Worm (Caenorhabditis elegans) whole organism, L2 larva: Measurements from ENCODE around the gene spp-26.
"Not testable (repeated sequence)": the region's sequence is repeated elsewhere in the genome, so short reads cannot be mapped to it uniquely, and the experiment has no call there.

Experiments
- C34F6.9 ChIP-seq: fragments of 150-350 bp; optimal IDR thresholded peaks from 2 replicates; lab custom pipeline; 2014; ENCODE audit warnings: missing biosample characterization, missing genetic modification characterization
- Y55F3AM.14 ChIP-seq: fragments of 200-800 bp; sonication (Bioruptor generic); optimal IDR thresholded peaks from 2 replicates; lab custom pipeline; 2018; ENCODE audit warnings: mild to moderate bottlenecking, missing genetic modification characterization, missing compliant biosample characterization
- ZK546.5 ChIP-seq: sonication (generic microtip); optimal IDR thresholded peaks from 2 replicates; lab custom pipeline; 2017; ENCODE audit warnings: missing biosample characterization, missing genetic modification characterization
- alr-1 ChIP-seq: fragments of 150-350 bp; optimal IDR thresholded peaks from 2 replicates; lab custom pipeline; 2014; ENCODE audit warnings: missing biosample characterization, missing genetic modification characterization
- aly-2 ChIP-seq: fragments of 150-350 bp; optimal IDR thresholded peaks from 2 replicates; lab custom pipeline; 2014; ENCODE audit warnings: missing biosample characterization, missing genetic modification characterization
- ama-1 ChIP-seq: fragments of 150-350 bp; optimal IDR thresholded peaks from 2 replicates; lab custom pipeline; 2018; ENCODE audit warnings: inconsistent platforms
- ceh-82 ChIP-seq: fragments of 150-350 bp; optimal IDR thresholded peaks from 2 replicates; lab custom pipeline; 2014; ENCODE audit warnings: missing biosample characterization, missing genetic modification characterization
- crh-2 ChIP-seq: sonication (generic microtip); optimal IDR thresholded peaks from 2 replicates; lab custom pipeline; 2017; ENCODE audit warnings: missing biosample characterization, missing genetic modification characterization
- dmd-4 ChIP-seq: sonication (generic microtip); optimal IDR thresholded peaks from 2 replicates; lab custom pipeline; 2017; ENCODE audit warnings: missing biosample characterization, missing genetic modification characterization
- elt-1 ChIP-seq: fragments of 150-350 bp; optimal IDR thresholded peaks from 2 replicates; lab custom pipeline; 2014; ENCODE audit warnings: missing biosample characterization, missing genetic modification characterization
- fos-1 ChIP-seq: fragments of 150-350 bp; optimal IDR thresholded peaks from 2 replicates; lab custom pipeline; 2014; ENCODE audit warnings: missing biosample characterization, missing genetic modification characterization
- gmeb-1 ChIP-seq: fragments of 150-350 bp; optimal IDR thresholded peaks from 2 replicates; lab custom pipeline; 2014; ENCODE audit warnings: missing biosample characterization, missing genetic modification characterization
- lin-11 ChIP-seq: fragments of 150-350 bp; sonication (generic microtip); optimal IDR thresholded peaks from 2 replicates; lab custom pipeline; 2014; ENCODE audit warnings: missing biosample characterization, missing genetic modification characterization, inconsistent platforms, mixed read lengths
- lin-13 ChIP-seq: fragments of 150-350 bp; optimal IDR thresholded peaks from 2 replicates; lab custom pipeline; 2014; ENCODE audit warnings: missing biosample characterization, missing genetic modification reagents, missing genetic modification characterization
- mab-5 ChIP-seq: fragments of 150-350 bp; optimal IDR thresholded peaks from 2 replicates; lab custom pipeline; 2014; ENCODE audit warnings: missing biosample characterization, missing genetic modification characterization
- mbf-1 ChIP-seq: sonication (generic microtip); optimal IDR thresholded peaks from 2 replicates; lab custom pipeline; 2017; ENCODE audit warnings: missing biosample characterization, missing genetic modification characterization
- mdl-1 ChIP-seq, 2 experiments: fragments of 150-350 bp in 1 of 2; sonication (generic microtip) in 1 of 2; optimal IDR thresholded peaks; 2 replicates each; lab custom pipeline; 2017; ENCODE audit warnings: missing biosample characterization in 2 of 2, missing genetic modification characterization in 2 of 2
- nhr-10 ChIP-seq: sonication (generic microtip); optimal IDR thresholded peaks from 2 replicates; lab custom pipeline; 2017; ENCODE audit warnings: missing biosample characterization, missing genetic modification characterization
- nhr-11 ChIP-seq: fragments of 150-350 bp; optimal IDR thresholded peaks from 2 replicates; lab custom pipeline; 2014; ENCODE audit warnings: missing biosample characterization, missing genetic modification characterization
- nhr-12 ChIP-seq: fragments of 150-350 bp; optimal IDR thresholded peaks from 2 replicates; lab custom pipeline; 2014; ENCODE audit warnings: missing biosample characterization, missing genetic modification characterization
- nhr-129 ChIP-seq: fragments of 150-350 bp; optimal IDR thresholded peaks from 2 replicates; lab custom pipeline; 2014; ENCODE audit warnings: missing biosample characterization, missing genetic modification characterization
- nhr-23 ChIP-seq: fragments of 150-350 bp; optimal IDR thresholded peaks from 2 replicates; lab custom pipeline; 2014; ENCODE audit warnings: missing biosample characterization, missing genetic modification reagents, missing genetic modification characterization
- nhr-237 ChIP-seq: fragments of 150-350 bp; optimal IDR thresholded peaks from 2 replicates; lab custom pipeline; 2014; ENCODE audit warnings: missing biosample characterization, missing genetic modification characterization
- nhr-25 ChIP-seq: fragments of 150-350 bp; sonication (generic microtip); optimal IDR thresholded peaks from 3 replicates; lab custom pipeline; 2014; ENCODE audit warnings: missing biosample characterization, missing genetic modification characterization
- nhr-6 ChIP-seq: fragments of 150-350 bp; optimal IDR thresholded peaks from 2 replicates; lab custom pipeline; 2014; ENCODE audit warnings: missing biosample characterization, missing genetic modification characterization
- peb-1 ChIP-seq: fragments of 150-350 bp; optimal IDR thresholded peaks from 2 replicates; lab custom pipeline; 2014; ENCODE audit warnings: missing biosample characterization, missing genetic modification characterization
- skn-1 ChIP-seq: sonication (generic microtip); optimal IDR thresholded peaks from 2 replicates; lab custom pipeline; 2017; ENCODE audit warnings: missing biosample characterization, missing genetic modification characterization
- sma-9 ChIP-seq, 2 experiments: fragments of 150-350 bp in 1 of 2; sonication (generic microtip) in 1 of 2; optimal IDR thresholded peaks; 2 replicates each; lab custom pipeline; 2014 to 2016; ENCODE audit warnings: missing genetic modification characterization in 2 of 2, mild to moderate bottlenecking in 1 of 2, missing biosample characterization in 1 of 2, missing compliant biosample characterization in 1 of 2, missing genetic modification reagents in 1 of 2, moderate library complexity in 1 of 2
- snpc-4 ChIP-seq: fragments of 150-350 bp; optimal IDR thresholded peaks from 2 replicates; lab custom pipeline; 2014; ENCODE audit warnings: missing biosample characterization, missing genetic modification characterization
- unc-39 ChIP-seq: fragments of 150-350 bp; optimal IDR thresholded peaks from 2 replicates; lab custom pipeline; 2014; ENCODE audit warnings: missing biosample characterization, missing genetic modification characterization
- unc-55 ChIP-seq: fragments of 150-350 bp; sonication (generic microtip); optimal IDR thresholded peaks from 3 replicates; lab custom pipeline; 2014; ENCODE audit warnings: missing biosample characterization, missing genetic modification reagents, missing genetic modification characterization
- unc-62 ChIP-seq: fragments of 150-350 bp; optimal IDR thresholded peaks from 2 replicates; lab custom pipeline; 2014; ENCODE audit warnings: missing biosample characterization, missing genetic modification reagents, missing genetic modification characterization
- ztf-11 ChIP-seq: sonication (generic microtip); optimal IDR thresholded peaks from 2 replicates; lab custom pipeline; 2017; ENCODE audit warnings: missing biosample characterization, missing genetic modification characterization

The spp-26 gene

ce11 chrV:6593700-6594244, 34.8 kb upstream of the spp-26 start, which contains the start of gene hcp-1:
Gene hcp-1 (plus strand): TSS chrV:6594194.
- TF ChIP-seq unc-39 = no peak
- TF ChIP-seq nhr-11 (tag; lab: Kevin White, UChicago) = no peak
- peak; percentile 10 for TF ChIP-seq fos-1
- peak; percentile 84 for TF ChIP-seq gmeb-1 (tag; lab: Kevin White, UChicago)
- no peak for TF ChIP-seq alr-1 (tag; lab: Kevin White, UChicago)
- TF ChIP-seq ZK546.5 (tag; lab: Kevin White, UChicago) = no peak
- TF ChIP-seq ztf-11 (tag; lab: Kevin White, UChicago) = no peak
- no peak for TF ChIP-seq lin-13 (GFP tag; lab: Kevin White, UChicago)
- peak; percentile 46 for TF ChIP-seq unc-55 (GFP tag; lab: Kevin White, UChicago)
- no peak for TF ChIP-seq ceh-82 (tag; lab: Kevin White, UChicago)

- TF ChIP-seq sma-9 (GFP tag; optimal IDR thresholded peaks at IDR 0.05; lab: Kevin White, UChicago) (no peak), sma-9 (tag; optimal IDR thresholded peaks at IDR 0.05; lab: Kevin White, UChicago) (no peak), nhr-237 (tag; lab: Kevin White, UChicago) (no peak), ama-1 (lab: Kevin White, UChicago) (no peak), elt-1 (tag; lab: Kevin White, UChicago) (no peak), nhr-6 (tag; lab: Kevin White, UChicago) (no peak), unc-62 (GFP tag; lab: Kevin White, UChicago) (no peak), alr-1 (tag; lab: Kevin White, UChicago) (no peak), mbf-1 (tag; lab: Kevin White, UChicago) (no peak), dmd-4 (no peak), lin-11 (tag; lab: Kevin White, UChicago) (no peak), skn-1 (no peak), mab-5 (tag; lab: Kevin White, UChicago) (no peak), gmeb-1 (tag; lab: Kevin White, UChicago) (no peak), lin-13 (GFP tag; lab: Kevin White, UChicago) (no peak), snpc-4 (no peak), mdl-1 (tag; optimal IDR thresholded peaks at IDR 0.05; lab: Kevin White, UChicago) (no peak), nhr-12 (no peak)
Measured at ce11 chrV:6590283-6590682, 31.3 kb upstream of the spp-26 start, which contains the start of gene ZK1055.2. Gene ZK1055.2 (plus strand): TSS chrV:6590583.

- not testable (repeated sequence) for TF ChIP-seq nhr-129, alr-1, ZK546.5 (tag; lab: Kevin White, UChicago)
Measured at ce11 chrV:6581762-6582161, 22.8 kb upstream of the spp-26 start, which contains the start of gene ZK1055.4. Gene ZK1055.4 (plus strand): TSS chrV:6582062.

DNA sequence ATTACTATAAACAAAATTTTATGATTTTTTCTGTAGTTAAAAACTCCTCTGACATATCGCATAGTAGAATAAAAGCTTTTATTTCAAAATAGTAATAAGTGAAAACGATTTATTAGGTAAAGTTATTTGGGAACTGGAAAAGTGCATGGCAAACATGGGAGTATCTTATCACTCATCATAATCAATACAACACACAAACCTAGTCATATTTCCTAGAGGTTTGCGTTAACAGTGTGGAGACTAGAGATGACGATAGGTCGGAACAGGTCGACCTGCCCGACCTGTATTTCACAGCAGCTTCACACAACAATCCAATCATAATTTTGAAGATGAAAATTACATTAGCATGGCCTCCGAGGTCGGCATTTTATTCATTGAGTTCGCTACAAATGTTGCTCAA, 21.0 kb upstream of the spp-26 start, which contains the start of gene EGAP9.3:
TSS of gene EGAP9.3 (minus strand) at position 131 of the 400 bp plus-strand sequence.
- TF ChIP-seq dmd-4 (no peak), aly-2 (tag; lab: Kevin White, UChicago) (no peak), C34F6.9 (tag; lab: Kevin White, UChicago) (no peak), nhr-23 (tag; lab: Kevin White, UChicago) (no peak), skn-1 (no peak), fos-1 (peak; percentile 74)

DNA sequence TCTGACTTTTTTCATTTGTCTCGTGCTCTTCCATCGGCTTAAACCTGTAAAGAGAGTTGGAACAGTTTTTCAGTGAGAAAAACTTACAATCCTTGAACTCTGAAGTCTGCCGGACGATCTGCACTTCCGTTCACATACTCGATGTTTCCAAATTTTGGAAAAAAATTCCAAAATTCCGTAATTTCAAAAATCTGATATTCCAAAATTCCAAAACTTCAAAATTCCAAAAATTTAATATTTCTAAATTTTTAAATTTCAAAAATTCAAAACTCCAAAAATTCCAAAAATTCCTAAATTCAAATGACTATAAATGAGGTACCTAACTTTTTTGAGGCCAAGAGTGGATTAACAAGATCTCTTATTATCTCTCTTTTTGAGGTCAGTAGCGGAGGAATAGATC, 17.6 kb upstream of the spp-26 start, which contains the start of gene EGAP9.4:
TSS of gene EGAP9.4 (plus strand) at position 301 of the 400 bp plus-strand sequence.
- TF ChIP-seq unc-39 (no peak), mbf-1 (tag; lab: Kevin White, UChicago) (no peak), ZK546.5 (tag; lab: Kevin White, UChicago) (no peak), nhr-10 (tag; lab: Kevin White, UChicago) (no peak)
- TF ChIP-seq, all 48 proteins: peak for 0

- TF ChIP-seq nhr-23 (tag; lab: Kevin White, UChicago) = no peak
- TF ChIP-seq peb-1 (tag; lab: Kevin White, UChicago) = no peak
- TF ChIP-seq nhr-237 (tag; lab: Kevin White, UChicago) = no peak
- no peak for TF ChIP-seq gmeb-1 (tag; lab: Kevin White, UChicago)
- TF ChIP-seq crh-2 = peak; percentile 3
- no peak for TF ChIP-seq dmd-4
- TF ChIP-seq ceh-82 (tag; lab: Kevin White, UChicago) = no peak
- no peak for TF ChIP-seq Y55F3AM.14 (GFP tag; lab: Kevin White, UChicago)
- no peak for TF ChIP-seq nhr-25 (tag; lab: Kevin White, UChicago)
- TF ChIP-seq skn-1 = no peak
- peak; percentile 98 for TF ChIP-seq fos-1
- no peak for TF ChIP-seq nhr-10 (tag; lab: Kevin White, UChicago)
- TF ChIP-seq snpc-4 = no peak
Measured at ce11 chrV:6575406-6576130, 16.6 kb upstream of the spp-26 start, which contains the start of gene fut-2. Gene fut-2 (minus strand): TSS chrV:6575890.
